Fruit fly (Drosophila melanogaster): ENCODE data around the gene CG13031.

dm6 chr3L:16766901-16767300 lies 42.2 kb downstream of the CG13031 start:
- TF ChIP-seq CG17806 (tag; optimal IDR thresholded peaks at IDR 0.05), result no peak
- no peak for TF ChIP-seq CG15710 (tag; optimal IDR thresholded peaks at IDR 0.05)
- TF ChIP-seq EcR (GFP tag; optimal IDR thresholded peaks at IDR 0.05), result no peak
- no peak for TF ChIP-seq CG4496 (GFP tag; IDR thresholded peaks at IDR 0.05)
- no peak for TF ChIP-seq CG12605 (GFP tag; IDR thresholded peaks at IDR 0.05)
- no peak for TF ChIP-seq CG9948 (tag; optimal IDR thresholded peaks at IDR 0.05)

Measured in whole organism, pupa.